Worm (Caenorhabditis elegans): ENCODE results near the gene K03A11.1.

Gene K03A11.1

ce11 chrX:13033850-13034249 lies 17.7 kb upstream of the K03A11.1 start:
- TF ChIP-seq fkh-2 (tag; optimal IDR thresholded peaks at IDR 0.05) (no peak), fkh-10 (GFP tag; optimal IDR thresholded peaks at IDR 0.05) (no peak), elt-1 (tag; optimal IDR thresholded peaks at IDR 0.05) (no peak), snpc-4 (tag; optimal IDR thresholded peaks at IDR 0.05) (no peak), lsy-12 (tag; optimal IDR thresholded peaks at IDR 0.05) (no peak), ceh-28 (tag; optimal IDR thresholded peaks at IDR 0.05) (no peak), pqm-1 (tag; optimal IDR thresholded peaks at IDR 0.05) (no peak), pha-4 (tag; optimal IDR thresholded peaks at IDR 0.05) (no peak), egl-5 (tag; optimal IDR thresholded peaks at IDR 0.05) (no peak), nhr-67 (tag; optimal IDR thresholded peaks at IDR 0.05) (no peak), lin-15B (tag; optimal IDR thresholded peaks at IDR 0.05) (no peak), nhr-12 (tag; optimal IDR thresholded peaks at IDR 0.05) (no peak), nhr-43 (tag; optimal IDR thresholded peaks at IDR 0.05; ENCODE audit: poor library complexity, severe bottlenecking) (no peak), ZK546.5 (tag; optimal IDR thresholded peaks at IDR 0.05) (no peak), ama-1 (optimal IDR thresholded peaks at IDR 0.05) (no peak)

ce11 chrX:13034333-13034732 lies 17.2 kb upstream of the K03A11.1 start:
- TF ChIP-seq fkh-10 (GFP tag; optimal IDR thresholded peaks at IDR 0.05) (no peak), tbx-2 (tag; optimal IDR thresholded peaks at IDR 0.05) (no peak), nhr-43 (tag; optimal IDR thresholded peaks at IDR 0.05; ENCODE audit: poor library complexity, severe bottlenecking) (no peak), nhr-77 (tag; optimal IDR thresholded peaks at IDR 0.05) (no peak), mml-1 (tag; optimal IDR thresholded peaks at IDR 0.05) (no peak), elt-1 (tag; optimal IDR thresholded peaks at IDR 0.05) (no peak), lin-39 (tag; optimal IDR thresholded peaks at IDR 0.05) (no peak), ZK546.5 (tag; optimal IDR thresholded peaks at IDR 0.05) (no peak), elt-3 (tag; optimal IDR thresholded peaks at IDR 0.05) (no peak), nhr-67 (tag; optimal IDR thresholded peaks at IDR 0.05) (no peak), nhr-12 (tag; optimal IDR thresholded peaks at IDR 0.05) (no peak)

ce11 chrX:13038791-13039190 lies 12.7 kb upstream of the K03A11.1 start:
- TF ChIP-seq lsy-12 (tag; optimal IDR thresholded peaks at IDR 0.05) (peak; percentile 79), fos-1 (tag; optimal IDR thresholded peaks at IDR 0.05) (no peak), nfya-1 (tag; optimal IDR thresholded peaks at IDR 0.05; ENCODE audit: insufficient read depth) (peak; percentile 29), hmg-11 (tag; optimal IDR thresholded peaks at IDR 0.05) (peak; percentile 20), nhr-43 (tag; optimal IDR thresholded peaks at IDR 0.05; ENCODE audit: poor library complexity, severe bottlenecking) (peak; percentile 76), pha-4 (tag; optimal IDR thresholded peaks at IDR 0.05) (peak; percentile 48), egl-27 (tag; optimal IDR thresholded peaks at IDR 0.05) (no peak), elt-2 (tag; optimal IDR thresholded peaks at IDR 0.05) (peak; percentile 54), nhr-25 (tag; optimal IDR thresholded peaks at IDR 0.05) (peak; percentile 40), zag-1 (tag; optimal IDR thresholded peaks at IDR 0.05) (no peak)

ce11 chrX:13041830-13042229 lies 9.7 kb upstream of the K03A11.1 start:
- TF ChIP-seq ceh-28 (tag; optimal IDR thresholded peaks at IDR 0.05) (no peak), unc-39 (tag; optimal IDR thresholded peaks at IDR 0.05) (no peak), nhr-23 (tag; optimal IDR thresholded peaks at IDR 0.05) (no peak)

ce11 chrX:13046324-13046723 lies 5.2 kb upstream of the K03A11.1 start:
- TF ChIP-seq nhr-77 (tag; optimal IDR thresholded peaks at IDR 0.05) (peak; percentile 30), elt-2 (tag; optimal IDR thresholded peaks at IDR 0.05) (peak; percentile 69), eor-1 (tag; optimal IDR thresholded peaks at IDR 0.05) (peak in 1 of 2 experiments; percentile 46), hmg-11 (tag; optimal IDR thresholded peaks at IDR 0.05) (peak; percentile 93), elt-3 (tag; optimal IDR thresholded peaks at IDR 0.05) (peak in 1 of 3 experiments; percentile 49), pqm-1 (tag; optimal IDR thresholded peaks at IDR 0.05) (peak; percentile 51), nhr-25 (tag; optimal IDR thresholded peaks at IDR 0.05) (peak; percentile 33), unc-62 (GFP tag; optimal IDR thresholded peaks at IDR 0.05) (peak; percentile 61), ztf-4 (tag; optimal IDR thresholded peaks at IDR 0.05) (peak; percentile 46), egl-5 (tag; optimal IDR thresholded peaks at IDR 0.05) (peak; percentile 64), lsy-12 (tag; optimal IDR thresholded peaks at IDR 0.05) (peak; percentile 75), lin-39 (tag; optimal IDR thresholded peaks at IDR 0.05) (peak; percentile 78), nfya-1 (tag; optimal IDR thresholded peaks at IDR 0.05; ENCODE audit: insufficient read depth) (peak; percentile 79), jun-1 (tag; optimal IDR thresholded peaks at IDR 0.05) (peak; percentile 93), nhr-11 (tag; optimal IDR thresholded peaks at IDR 0.05) (peak; percentile 54), ceh-28 (tag; optimal IDR thresholded peaks at IDR 0.05) (peak; percentile 81), pha-4 (tag; optimal IDR thresholded peaks at IDR 0.05) (peak; percentile 68), tbx-2 (tag; optimal IDR thresholded peaks at IDR 0.05) (peak; percentile 80), nhr-23 (tag; optimal IDR thresholded peaks at IDR 0.05) (peak; percentile 15), lin-15B (tag; optimal IDR thresholded peaks at IDR 0.05) (peak; percentile 19), nhr-43 (tag; optimal IDR thresholded peaks at IDR 0.05; ENCODE audit: poor library complexity, severe bottlenecking) (peak; percentile 82), R02D3.7 (tag; optimal IDR thresholded peaks at IDR 0.05) (peak; percentile 67), mml-1 (tag; optimal IDR thresholded peaks at IDR 0.05) (peak; percentile 47), skn-1 (tag; optimal IDR thresholded peaks at IDR 0.05) (peak; percentile 90), sea-2 (GFP tag; optimal IDR thresholded peaks at IDR 0.05) (peak; percentile 76), ceh-82 (tag; optimal IDR thresholded peaks at IDR 0.05) (peak; percentile 89)

Data from whole organism, L3 larva.